Fruit fly (Drosophila melanogaster) ovary, adult (tissue): Measurements from ENCODE around the gene Cftr.

ENCODE experiments used
- CG17801 ChIP-seq: fragments of 200-800 bp; optimal IDR thresholded peaks from 2 replicates; lab custom pipeline; 2019; ENCODE audit warnings: missing biosample characterization, mild to moderate bottlenecking, missing genetic modification characterization, moderate library complexity; ENCODE audit not compliant: partially characterized antibody

Gene Cftr

DNA sequence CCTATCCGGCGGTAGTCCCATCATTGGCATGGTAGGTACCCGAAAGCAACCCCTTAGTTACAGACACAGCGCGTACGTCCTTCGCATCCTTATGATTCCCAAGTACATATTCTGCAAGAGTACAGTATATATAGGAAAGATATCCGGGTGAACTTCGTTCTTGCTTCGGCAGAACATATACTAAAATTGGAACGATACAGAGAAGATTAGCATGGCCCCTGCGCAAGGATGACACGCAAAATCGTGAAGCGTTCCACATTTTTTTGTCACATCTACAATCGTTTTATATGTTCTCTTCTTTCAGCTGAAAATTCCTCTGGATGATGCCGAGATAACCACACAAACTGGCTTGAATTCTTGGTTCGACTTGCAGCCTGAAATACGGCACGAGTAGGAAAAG lies 12.2 kb upstream of the Cftr start:
- TF ChIP-seq CG17801 (GFP tag; lab: Kevin White, UChicago) = no peak

dm6 chr3R:24555150-24555549 lies 11.4 kb upstream of the Cftr start:
- no peak for TF ChIP-seq CG17801 (GFP tag; lab: Kevin White, UChicago)

DNA sequence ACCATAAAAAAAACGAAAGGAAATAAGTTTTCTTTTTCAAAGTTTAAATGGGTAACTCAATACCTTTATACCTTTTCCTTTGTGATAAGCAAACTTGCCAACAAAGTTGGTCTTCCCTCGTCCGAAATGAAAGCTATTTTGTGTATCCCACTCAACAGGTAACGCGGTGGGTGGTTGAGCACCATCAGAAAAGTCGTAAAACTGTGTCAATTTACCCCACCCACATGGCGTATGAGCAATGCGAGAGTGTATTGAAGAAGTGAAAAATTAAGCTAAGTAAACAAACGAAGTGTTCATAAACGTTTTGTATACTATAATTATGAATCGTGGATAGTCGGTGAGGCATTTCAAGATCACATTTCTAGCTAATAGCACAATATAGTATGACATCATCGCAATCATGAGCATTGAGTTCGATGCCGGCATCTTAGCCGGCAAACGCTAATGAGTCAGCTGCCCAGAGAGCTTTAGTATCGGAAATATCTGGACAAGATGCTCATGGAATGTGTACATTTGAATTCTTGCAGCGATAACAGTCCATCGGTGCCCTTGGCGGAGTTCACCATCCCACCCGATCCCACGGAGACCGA lies 7.2 kb upstream of the Cftr start:
- no peak for TF ChIP-seq CG17801 (GFP tag; lab: Kevin White, UChicago)

dm6 chr3R:24549834-24550233 lies 6.1 kb upstream of the Cftr start:
- peak; percentile 46 for TF ChIP-seq CG17801 (GFP tag; lab: Kevin White, UChicago)

dm6 chr3R:24548832-24549231 lies 5.1 kb upstream of the Cftr start:
- TF ChIP-seq CG17801 (GFP tag; lab: Kevin White, UChicago) = no peak

- no peak for TF ChIP-seq CG17801 (GFP tag; lab: Kevin White, UChicago)
Observed at dm6 chr3R:24548216-24548615, 4.5 kb upstream of the Cftr start.

- no peak for TF ChIP-seq CG17801 (GFP tag; lab: Kevin White, UChicago)
Observed at dm6 chr3R:24544388-24544787, 674 bp upstream of the Cftr start, which contains the start of gene Esyt2. Gene Esyt2, plus strand, starts transcription at chr3R:24544719.

DNA sequence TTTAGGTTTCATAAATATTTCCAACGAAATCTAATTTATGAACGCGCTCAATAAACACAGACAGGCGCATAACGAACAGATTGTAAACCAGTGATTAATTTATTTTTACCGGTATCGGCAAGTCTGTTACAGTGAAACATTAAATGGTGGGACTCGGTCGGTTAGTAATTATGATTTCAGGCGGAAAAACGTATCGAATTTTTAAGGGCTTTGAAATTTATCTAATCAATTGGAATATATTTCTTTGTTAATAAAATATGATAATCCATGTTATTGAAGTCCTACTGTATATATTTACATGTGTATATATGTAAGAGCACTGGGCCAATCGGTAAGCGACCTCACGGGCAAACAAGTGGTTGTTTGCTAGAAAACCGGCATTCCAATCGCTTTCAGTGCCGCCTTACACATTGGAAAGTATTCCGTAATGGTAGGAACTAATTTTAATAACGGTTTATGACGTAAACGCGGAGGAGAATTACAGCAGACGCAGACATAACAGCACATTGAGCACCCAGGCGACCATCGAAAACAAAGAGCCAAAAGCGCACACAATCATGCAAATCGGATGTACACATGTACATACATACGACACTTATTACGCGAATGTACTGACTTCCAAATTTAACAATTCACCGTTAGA lies 560 bp downstream of the Cftr start:
- peak; percentile 93 for TF ChIP-seq CG17801 (GFP tag; lab: Kevin White, UChicago)

dm6 chr3R:24530328-24530727 lies 13.4 kb downstream of the Cftr start, which contains the start of the genes CG13623 and ana1:
Gene CG13623, minus strand, starts transcription at chr3R:24530558.
Gene ana1, plus strand, starts transcription at chr3R:24530576.
- no peak for TF ChIP-seq CG17801 (GFP tag; lab: Kevin White, UChicago)

dm6 chr3R:24527845-24528244 lies 15.9 kb downstream of the Cftr start, which contains the start of gene CG6607:
Gene CG6607, plus strand, starts transcription at chr3R:24528047.
- TF ChIP-seq CG17801 (GFP tag; lab: Kevin White, UChicago) = no peak

DNA sequence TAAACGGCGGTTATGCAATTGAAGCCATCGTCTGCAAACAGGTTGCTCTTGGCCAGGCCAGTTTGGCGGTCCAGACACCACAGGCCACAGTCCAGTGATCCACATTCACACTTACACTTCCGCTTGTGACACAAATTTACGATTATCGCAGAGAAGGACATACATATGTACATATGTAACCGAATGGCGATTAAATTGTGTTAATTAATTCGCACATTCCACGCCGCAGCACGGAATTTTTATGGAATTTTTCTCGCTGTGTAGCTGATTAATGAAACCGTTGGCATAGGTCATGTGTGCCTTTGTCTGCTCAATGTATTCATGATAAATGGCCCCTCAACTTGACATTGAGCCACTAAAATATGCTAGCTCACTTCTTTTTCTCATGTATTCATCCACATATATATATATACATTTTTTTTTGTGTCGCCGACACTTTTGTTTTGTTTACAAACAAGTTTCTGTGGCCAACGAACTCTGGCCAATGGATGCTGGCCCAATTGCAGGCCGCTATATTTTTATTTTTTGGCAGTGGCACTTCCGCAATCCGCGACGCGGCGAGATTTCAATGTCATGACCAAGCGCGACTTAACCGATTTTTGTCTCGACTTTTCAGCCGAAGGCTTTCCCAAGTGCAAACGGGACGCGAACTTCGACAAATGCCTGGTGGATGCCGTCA lies 17.6 kb downstream of the Cftr start:
- no peak for TF ChIP-seq CG17801 (GFP tag; lab: Kevin White, UChicago)

- TF ChIP-seq CG17801 (GFP tag; lab: Kevin White, UChicago) = no peak
Observed at dm6 chr3R:24524426-24524974, 19.2 kb downstream of the Cftr start, which contains the start of gene Jhbp12. Gene Jhbp12, plus strand, starts transcription at chr3R:24524794.

dm6 chr3R:24523578-24523977 lies 20.1 kb downstream of the Cftr start, which contains the start of gene CG13622:
Gene CG13622, minus strand, starts transcription at chr3R:24523678.
- TF ChIP-seq CG17801 (GFP tag; lab: Kevin White, UChicago) = no peak

DNA sequence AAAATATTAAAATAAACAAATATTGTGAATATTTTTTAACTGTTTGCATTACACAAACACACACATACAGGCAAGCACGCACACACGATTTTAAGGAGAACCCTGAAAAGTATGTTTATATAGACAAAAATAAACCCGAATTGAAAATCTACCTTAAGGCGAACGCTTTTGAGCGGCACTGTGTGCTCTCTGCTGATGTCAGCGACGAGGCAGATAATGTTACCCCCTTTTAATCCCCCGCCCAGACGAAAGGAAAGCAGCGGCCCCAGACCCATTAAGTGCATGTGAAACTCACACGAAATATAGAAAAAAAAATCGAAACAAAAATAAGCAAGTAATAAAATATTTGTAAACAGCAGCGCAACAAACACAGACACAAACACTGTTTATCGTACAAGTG lies 22.4 kb downstream of the Cftr start:
- no peak for TF ChIP-seq CG17801 (GFP tag; lab: Kevin White, UChicago)

DNA sequence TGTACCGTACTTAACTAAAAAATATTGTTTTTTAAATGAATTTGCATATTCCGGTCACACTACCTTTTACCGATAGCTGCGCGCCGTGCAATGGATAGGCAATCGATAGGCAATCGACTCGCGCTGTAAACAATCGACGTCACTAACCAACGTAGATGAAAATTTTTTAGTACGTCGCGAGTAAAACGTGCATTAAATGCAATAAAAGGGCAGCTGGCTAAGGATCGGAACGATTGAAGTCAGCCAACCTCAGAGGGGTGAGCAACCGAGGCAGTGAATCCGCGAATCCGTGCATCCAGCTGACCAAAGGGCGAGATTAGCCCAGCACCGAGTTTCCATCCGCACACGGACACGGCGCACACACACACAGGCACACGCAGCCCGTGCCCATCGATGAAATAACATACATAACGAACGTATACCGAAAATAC lies 25.5 kb downstream of the Cftr start, which contains the start of gene Pp1alpha-96A:
TSS of gene Pp1alpha-96A (plus strand) at position 121 of the 431 bp plus-strand sequence.
- TF ChIP-seq CG17801 (GFP tag; lab: Kevin White, UChicago) = peak; percentile 57
